Worm (Caenorhabditis elegans): Measurements from ENCODE around the gene ZK1307.3.
A peak's percentile ranks its signal among the peaks of the same experiment; 100 is the strongest.

ZK1307.3 gene

DNA sequence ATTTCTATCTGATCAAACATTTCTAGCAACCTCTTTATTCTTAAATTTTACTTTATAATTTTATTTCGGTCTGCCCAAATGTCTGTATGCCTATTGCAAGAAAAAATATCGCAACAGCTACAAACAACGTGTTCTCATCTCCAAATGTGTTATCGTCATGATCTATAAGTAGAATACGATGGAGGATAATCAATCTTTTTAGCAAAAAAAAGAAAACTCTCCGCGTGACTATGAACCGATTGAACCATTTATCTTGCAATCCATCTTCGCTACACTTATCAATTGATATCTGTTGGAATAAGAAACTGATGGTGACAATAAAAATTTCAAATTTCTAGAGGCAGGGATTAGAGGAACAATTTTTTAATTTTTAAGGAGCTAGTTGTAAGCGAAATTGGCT is 46.9 kb downstream of the ZK1307.3 start:
- peak; percentile 93 for TF ChIP-seq elt-1 (tag; optimal IDR thresholded peaks at IDR 0.05)
- TF ChIP-seq nhr-23 (tag; optimal IDR thresholded peaks at IDR 0.05): peak; percentile 30
- TF ChIP-seq nhr-76 (tag; optimal IDR thresholded peaks at IDR 0.05): no peak

DNA sequence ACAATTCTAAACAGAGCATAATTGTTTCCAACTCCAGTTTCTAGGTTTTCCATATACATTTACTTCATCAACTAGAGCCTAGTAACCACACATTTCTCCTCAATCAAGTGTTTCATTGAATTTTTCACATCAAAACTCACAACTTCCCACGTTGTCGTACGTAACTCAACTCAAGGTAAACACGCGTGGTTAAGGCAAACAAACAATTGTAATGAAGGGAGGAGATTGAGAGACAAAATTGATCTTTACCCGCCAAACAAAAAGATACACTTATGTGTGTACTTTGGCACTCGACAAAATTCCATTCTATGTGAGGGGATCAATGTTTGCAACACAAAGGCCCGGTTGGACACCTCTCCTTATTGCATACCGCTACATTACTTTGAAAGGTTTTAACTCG is 47.5 kb downstream of the ZK1307.3 start, which contains the start of gene nhr-19:
Gene nhr-19 (minus strand): TSS at position 191 of the 400 bp plus-strand sequence.
- TF ChIP-seq ztf-11 (tag; optimal IDR thresholded peaks at IDR 0.05) (no peak), ceh-82 (tag; optimal IDR thresholded peaks at IDR 0.05) (no peak), nhr-43 (tag; optimal IDR thresholded peaks at IDR 0.05; ENCODE audit: poor library complexity, severe bottlenecking) (no peak), ama-1 (optimal IDR thresholded peaks at IDR 0.05) (no peak), mdl-1 (tag; optimal IDR thresholded peaks at IDR 0.05) (peak; percentile 17), ceh-16 (tag; optimal IDR thresholded peaks at IDR 0.05) (no peak), ceh-28 (tag; optimal IDR thresholded peaks at IDR 0.05) (no peak), pha-4 (tag; optimal IDR thresholded peaks at IDR 0.05) (peak; percentile 85), sea-2 (GFP tag; optimal IDR thresholded peaks at IDR 0.05) (no peak), nhr-67 (tag; optimal IDR thresholded peaks at IDR 0.05) (no peak), aly-2 (tag; optimal IDR thresholded peaks at IDR 0.05) (no peak), ztf-4 (tag; optimal IDR thresholded peaks at IDR 0.05) (no peak), lsy-12 (tag; optimal IDR thresholded peaks at IDR 0.05) (no peak), nfya-1 (tag; optimal IDR thresholded peaks at IDR 0.05; ENCODE audit: insufficient read depth) (no peak)

DNA sequence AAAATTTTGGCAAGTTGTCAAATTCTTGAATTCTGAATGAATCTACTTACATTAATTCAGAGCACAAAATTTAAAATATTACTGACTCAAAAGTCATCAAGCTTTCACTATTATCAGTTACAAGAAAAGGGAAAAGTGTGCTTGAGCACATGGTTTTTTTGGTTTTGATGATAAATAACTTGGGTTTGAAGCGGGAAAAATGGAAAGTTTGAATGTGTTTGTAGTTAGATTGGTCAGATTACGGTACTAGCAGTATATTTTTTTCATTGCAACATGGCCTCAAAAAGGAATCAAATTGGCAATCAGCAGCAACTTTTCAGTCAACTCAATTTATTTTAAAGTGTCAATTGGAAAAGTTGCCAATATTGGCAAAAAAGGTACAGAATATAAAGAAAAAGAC is 48.1 kb downstream of the ZK1307.3 start:
- TF ChIP-seq nhr-12 (tag; optimal IDR thresholded peaks at IDR 0.05) (no peak), unc-39 (tag; optimal IDR thresholded peaks at IDR 0.05) (no peak), nhr-67 (tag; optimal IDR thresholded peaks at IDR 0.05) (no peak), nhr-237 (tag; optimal IDR thresholded peaks at IDR 0.05) (no peak), nhr-77 (tag; optimal IDR thresholded peaks at IDR 0.05) (no peak), pha-4 (tag; optimal IDR thresholded peaks at IDR 0.05) (peak; percentile 3), zag-1 (tag; optimal IDR thresholded peaks at IDR 0.05) (no peak), skn-1 (tag; optimal IDR thresholded peaks at IDR 0.05) (peak; percentile 18), pqm-1 (tag; optimal IDR thresholded peaks at IDR 0.05) (peak; percentile 53), sea-2 (GFP tag; optimal IDR thresholded peaks at IDR 0.05) (no peak), fos-1 (tag; optimal IDR thresholded peaks at IDR 0.05) (no peak), elt-2 (tag; optimal IDR thresholded peaks at IDR 0.05) (peak; percentile 24)

DNA sequence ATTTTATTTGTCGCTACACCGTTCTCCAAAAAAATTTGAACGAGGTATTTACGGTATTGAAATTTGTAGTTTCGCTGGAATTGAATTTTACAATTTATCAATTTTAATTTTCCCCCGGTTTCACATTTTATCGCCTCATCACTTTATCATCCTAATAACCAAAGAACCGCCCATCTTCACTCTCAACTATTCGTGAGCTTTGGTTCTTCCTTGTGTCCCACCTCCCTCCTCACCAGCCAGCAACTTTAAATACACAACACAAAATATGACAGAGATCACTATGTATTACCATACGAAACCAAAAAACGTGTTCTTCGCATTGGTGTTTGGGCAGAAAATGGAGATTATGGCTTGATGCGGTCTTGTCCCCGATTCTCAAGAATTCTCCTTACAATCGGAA is 48.8 kb downstream of the ZK1307.3 start:
- no peak for TF ChIP-seq R02D3.7 (tag; optimal IDR thresholded peaks at IDR 0.05)
- no peak for TF ChIP-seq ztf-4 (tag; optimal IDR thresholded peaks at IDR 0.05)
- TF ChIP-seq nfya-1 (tag; optimal IDR thresholded peaks at IDR 0.05; ENCODE audit: insufficient read depth): peak; percentile 3
- TF ChIP-seq ama-1 (optimal IDR thresholded peaks at IDR 0.05): peak; percentile 35
- TF ChIP-seq elt-2 (tag; optimal IDR thresholded peaks at IDR 0.05): peak; percentile 68
- TF ChIP-seq pha-4 (tag; optimal IDR thresholded peaks at IDR 0.05): peak; percentile 18
- no peak for TF ChIP-seq sea-2 (GFP tag; optimal IDR thresholded peaks at IDR 0.05)
- TF ChIP-seq jun-1 (tag; optimal IDR thresholded peaks at IDR 0.05): no peak
- no peak for TF ChIP-seq elt-1 (tag; optimal IDR thresholded peaks at IDR 0.05)
- no peak for TF ChIP-seq fos-1 (tag; optimal IDR thresholded peaks at IDR 0.05)
- peak; percentile 87 for TF ChIP-seq pqm-1 (tag; optimal IDR thresholded peaks at IDR 0.05)
- TF ChIP-seq aly-2 (tag; optimal IDR thresholded peaks at IDR 0.05): no peak
- TF ChIP-seq ZK546.5 (tag; optimal IDR thresholded peaks at IDR 0.05): no peak
- TF ChIP-seq lin-39 (tag; optimal IDR thresholded peaks at IDR 0.05): peak; percentile 34
- TF ChIP-seq nhr-23 (tag; optimal IDR thresholded peaks at IDR 0.05): no peak

DNA sequence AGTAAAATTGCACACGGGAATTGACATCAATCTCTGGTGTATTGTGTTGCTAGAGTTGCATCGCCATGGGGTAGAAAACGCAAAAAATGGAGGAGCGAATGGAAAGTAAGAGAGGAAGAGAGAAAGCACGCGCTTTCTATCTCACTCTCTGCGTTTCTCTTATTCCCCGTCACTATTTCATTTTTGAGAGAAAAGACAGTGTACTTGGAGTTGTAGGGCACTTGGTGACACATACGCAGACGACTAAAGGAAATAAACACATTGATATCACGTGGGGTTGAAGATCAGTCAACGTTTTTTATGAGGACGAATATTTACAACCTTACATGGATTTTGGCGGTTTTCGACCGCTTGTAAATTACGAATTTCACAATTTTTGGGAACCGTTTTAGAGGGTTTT is 49.4 kb downstream of the ZK1307.3 start:
- no peak for TF ChIP-seq ceh-9 (tag; optimal IDR thresholded peaks at IDR 0.05)
- TF ChIP-seq daf-12 (tag; optimal IDR thresholded peaks at IDR 0.05): peak; percentile 10
- peak; percentile 94 for TF ChIP-seq nfya-1 (tag; optimal IDR thresholded peaks at IDR 0.05; ENCODE audit: insufficient read depth)
- TF ChIP-seq unc-62 (GFP tag; optimal IDR thresholded peaks at IDR 0.05): peak; percentile 91
- peak; percentile 97 for TF ChIP-seq nhr-43 (tag; optimal IDR thresholded peaks at IDR 0.05; ENCODE audit: poor library complexity, severe bottlenecking)
- TF ChIP-seq nhr-12 (tag; optimal IDR thresholded peaks at IDR 0.05): no peak
- peak; percentile 42 for TF ChIP-seq snpc-4 (tag; optimal IDR thresholded peaks at IDR 0.05)
- TF ChIP-seq tbx-2 (tag; optimal IDR thresholded peaks at IDR 0.05): peak; percentile 74
- peak; percentile 63 for TF ChIP-seq lin-15B (tag; optimal IDR thresholded peaks at IDR 0.05)
- peak; percentile 91 for TF ChIP-seq elt-2 (tag; optimal IDR thresholded peaks at IDR 0.05)
- peak in 2 of 3 experiments; percentile 9 to 91 for TF ChIP-seq elt-3 (tag; optimal IDR thresholded peaks at IDR 0.05)
- TF ChIP-seq hmg-11 (tag; optimal IDR thresholded peaks at IDR 0.05): peak; percentile 87
- TF ChIP-seq skn-1 (tag; optimal IDR thresholded peaks at IDR 0.05): peak; percentile 86
- no peak for TF ChIP-seq unc-39 (tag; optimal IDR thresholded peaks at IDR 0.05)
- TF ChIP-seq egl-27 (tag; optimal IDR thresholded peaks at IDR 0.05): peak; percentile 41
- no peak for TF ChIP-seq zag-1 (tag; optimal IDR thresholded peaks at IDR 0.05)
- no peak for TF ChIP-seq nhr-28 (tag; optimal IDR thresholded peaks at IDR 0.05)
- peak; percentile 97 for TF ChIP-seq jun-1 (tag; optimal IDR thresholded peaks at IDR 0.05)
- no peak for TF ChIP-seq eor-1 (tag; optimal IDR thresholded peaks at IDR 0.05)
- TF ChIP-seq lin-39 (tag; optimal IDR thresholded peaks at IDR 0.05): peak; percentile 86
- TF ChIP-seq nhr-25 (tag; optimal IDR thresholded peaks at IDR 0.05): peak; percentile 97
- peak; percentile 73 for TF ChIP-seq elt-1 (tag; optimal IDR thresholded peaks at IDR 0.05)
- TF ChIP-seq ceh-82 (tag; optimal IDR thresholded peaks at IDR 0.05): no peak
- peak; percentile 92 for TF ChIP-seq egl-5 (tag; optimal IDR thresholded peaks at IDR 0.05)
- peak; percentile 69 for TF ChIP-seq mml-1 (tag; optimal IDR thresholded peaks at IDR 0.05)
- TF ChIP-seq ceh-28 (tag; optimal IDR thresholded peaks at IDR 0.05): peak; percentile 81
- TF ChIP-seq mdl-1 (tag; optimal IDR thresholded peaks at IDR 0.05): peak; percentile 100
